Worm (Caenorhabditis elegans) whole organism, L1 larva: ENCODE results near the gene W02F12.8.

Experiments used
- C04F5.9 ChIP-seq: sonication (generic microtip); optimal IDR thresholded peaks from 2 replicates; lab custom pipeline; 2016; ENCODE audit warnings: missing genetic modification characterization, missing compliant biosample characterization
- C16A3.4 ChIP-seq: fragments of 150-350 bp; optimal IDR thresholded peaks from 2 replicates; lab custom pipeline; 2014; ENCODE audit warnings: missing biosample characterization, missing genetic modification characterization
- C34B4.2 ChIP-seq: sonication (generic microtip); optimal IDR thresholded peaks from 2 replicates; lab custom pipeline; 2017; ENCODE audit warnings: mild to moderate bottlenecking, missing genetic modification characterization, missing compliant biosample characterization
- F16B12.6 ChIP-seq: fragments of 150-350 bp; optimal IDR thresholded peaks from 2 replicates; lab custom pipeline; 2014; ENCODE audit warnings: missing biosample characterization, missing genetic modification characterization
- aha-1 ChIP-seq: fragments of 150-350 bp; optimal IDR thresholded peaks from 2 replicates; lab custom pipeline; 2014; ENCODE audit warnings: missing biosample characterization, missing genetic modification characterization
- aly-2 ChIP-seq: fragments of 150-350 bp; optimal IDR thresholded peaks from 2 replicates; lab custom pipeline; 2014; ENCODE audit warnings: missing biosample characterization, missing genetic modification characterization
- ama-1 ChIP-seq: fragments of 150-350 bp; optimal IDR thresholded peaks from 2 replicates; lab custom pipeline; 2014
- blmp-1 ChIP-seq: fragments of 150-350 bp; optimal IDR thresholded peaks from 2 replicates; lab custom pipeline; 2014; ENCODE audit warnings: missing biosample characterization, missing genetic modification characterization
- ceh-82 ChIP-seq, 3 experiments: fragments of 150-350 bp in 1 of 3; sonication (generic microtip) in 2 of 3; optimal IDR thresholded peaks; 2 replicates each; lab custom pipeline; 2014 to 2017; ENCODE audit warnings: missing biosample characterization in 3 of 3, missing genetic modification characterization in 3 of 3
- ces-1 ChIP-seq: fragments of 150-350 bp; optimal IDR thresholded peaks from 2 replicates; lab custom pipeline; 2014; ENCODE audit warnings: missing biosample characterization, missing genetic modification reagents, missing genetic modification characterization
- dsc-1 ChIP-seq: sonication (generic microtip); optimal IDR thresholded peaks from 2 replicates; lab custom pipeline; 2016; ENCODE audit warnings: mild to moderate bottlenecking, missing genetic modification characterization, missing compliant biosample characterization
- efl-1 ChIP-seq, 4 experiments: fragments of 150-350 bp; optimal IDR thresholded peaks in 3 of 4; peaks in 1 of 4; 1 replicate in 1 of 4; 2 replicates in 3 of 4; lab custom pipeline; 2014; ENCODE audit warnings: missing biosample characterization in 2 of 4, missing genetic modification characterization in 2 of 4, missing genetic modification reagents in 2 of 4
- egl-13 ChIP-seq: sonication (generic microtip); optimal IDR thresholded peaks from 2 replicates; lab custom pipeline; 2016; ENCODE audit warnings: missing genotype, missing genetic modification reagents, missing genetic modification characterization, missing compliant biosample characterization
- elt-2 ChIP-seq: sonication (generic microtip); optimal IDR thresholded peaks from 2 replicates; lab custom pipeline; 2016; ENCODE audit warnings: missing genetic modification characterization, mild to moderate bottlenecking, inconsistent platforms, missing compliant biosample characterization, missing genetic modification reagents
- elt-3 ChIP-seq, 6 experiments: fragments of 150-350 bp in 1 of 6; sonication (generic microtip); optimal IDR thresholded peaks; 2 replicates each; lab custom pipeline; 2017 to 2018; ENCODE audit warnings: missing biosample characterization in 6 of 6, missing genetic modification characterization in 6 of 6, inconsistent platforms in 1 of 6
- fkh-10 ChIP-seq: sonication (generic microtip); optimal IDR thresholded peaks from 2 replicates; lab custom pipeline; 2017; ENCODE audit warnings: missing biosample characterization, missing genetic modification reagents, missing genetic modification characterization
- fkh-4 ChIP-seq: sonication (generic microtip); optimal IDR thresholded peaks from 2 replicates; lab custom pipeline; 2016; ENCODE audit warnings: missing compliant biosample characterization, missing genetic modification characterization, borderline replicate concordance
- fkh-8 ChIP-seq: sonication (generic microtip); optimal IDR thresholded peaks from 2 replicates; lab custom pipeline; 2016; ENCODE audit warnings: mild to moderate bottlenecking, missing genetic modification characterization, missing compliant biosample characterization
- grh-1 ChIP-seq: fragments of 200-800 bp; sonication (Bioruptor generic); IDR thresholded peaks from 2 replicates; pipeline ENCODE4 v1.3.6; 2022; ENCODE audit warnings: missing genetic modification reagents, missing genetic modification characterization, missing compliant biosample characterization
- hlh-17 ChIP-seq: fragments of 200-800 bp; sonication (Bioruptor generic); optimal IDR thresholded peaks from 2 replicates; lab custom pipeline; 2018; ENCODE audit warnings: missing genetic modification characterization, mild to moderate bottlenecking, missing compliant biosample characterization, moderate library complexity, borderline replicate concordance
- hpl-2 ChIP-seq: fragments of 150-350 bp; optimal IDR thresholded peaks from 2 replicates; lab custom pipeline; 2014; ENCODE audit warnings: missing biosample characterization, missing genetic modification reagents, missing genetic modification characterization
- jun-1 ChIP-seq: fragments of 150-350 bp; optimal IDR thresholded peaks from 2 replicates; lab custom pipeline; 2014; ENCODE audit warnings: missing biosample characterization, missing genetic modification reagents, missing genetic modification characterization
- lin-14 ChIP-seq: fragments of 200-800 bp; sonication (Bioruptor generic); optimal IDR thresholded peaks from 2 replicates; lab custom pipeline; 2018; ENCODE audit warnings: mild to moderate bottlenecking, missing genetic modification characterization, moderate library complexity, missing compliant biosample characterization
- lin-15B ChIP-seq: fragments of 150-350 bp; sonication (generic microtip); optimal IDR thresholded peaks from 3 replicates; lab custom pipeline; 2014; ENCODE audit warnings: missing biosample characterization, missing genetic modification characterization
- lin-35 ChIP-seq, 2 experiments: fragments of 150-350 bp; optimal IDR thresholded peaks; 2 replicates each; lab custom pipeline; 2014; ENCODE audit warnings: missing biosample characterization in 2 of 2, missing genetic modification characterization in 2 of 2, missing genetic modification reagents in 2 of 2
- lir-3 ChIP-seq: sonication (generic microtip); optimal IDR thresholded peaks from 2 replicates; lab custom pipeline; 2016; ENCODE audit warnings: mild to moderate bottlenecking, missing genetic modification characterization, moderate library complexity, missing compliant biosample characterization; ENCODE audit not compliant: poor library complexity
- lsy-2 ChIP-seq, 2 experiments: fragments of 150-350 bp; optimal IDR thresholded peaks; 2 replicates each; lab custom pipeline; 2014; ENCODE audit warnings: missing biosample characterization in 2 of 2, missing genetic modification characterization in 2 of 2
- mdl-1 ChIP-seq, 2 experiments: fragments of 150-350 bp; optimal IDR thresholded peaks; 2 replicates each; lab custom pipeline; 2014 to 2017; ENCODE audit warnings: missing biosample characterization in 2 of 2, missing genetic modification characterization in 2 of 2, inconsistent platforms in 1 of 2
- nhr-19 ChIP-seq: fragments of 200-800 bp; sonication (Bioruptor generic); conservative IDR thresholded peaks from 2 replicates; pipeline ENCODE4 v1.3.6; 2022; ENCODE audit warnings: missing genetic modification characterization, missing compliant biosample characterization
- nhr-237 ChIP-seq: fragments of 150-350 bp; optimal IDR thresholded peaks from 2 replicates; lab custom pipeline; 2014; ENCODE audit warnings: missing biosample characterization, missing genetic modification characterization
- nhr-47 ChIP-seq: sonication (generic microtip); optimal IDR thresholded peaks from 2 replicates; lab custom pipeline; 2016; ENCODE audit warnings: mild to moderate bottlenecking, missing genetic modification characterization, moderate library complexity, missing compliant biosample characterization
- nhr-71 ChIP-seq: sonication (generic microtip); optimal IDR thresholded peaks from 2 replicates; lab custom pipeline; 2016; ENCODE audit warnings: mild to moderate bottlenecking, missing genetic modification characterization, moderate library complexity, missing compliant biosample characterization
- nhr-85 ChIP-seq: sonication (generic microtip); peaks from one replicate; lab custom pipeline; 2016; ENCODE audit warnings: missing genetic modification characterization, inconsistent platforms, missing compliant biosample characterization
- nhr-90 ChIP-seq: sonication (generic microtip); optimal IDR thresholded peaks from 2 replicates; lab custom pipeline; 2016; ENCODE audit warnings: mild to moderate bottlenecking, missing genetic modification characterization, missing compliant biosample characterization; ENCODE audit not compliant: poor library complexity
- pax-3 ChIP-seq: fragments of 200-800 bp; sonication (Bioruptor generic); optimal IDR thresholded peaks from 2 replicates; lab custom pipeline; 2018; ENCODE audit warnings: mild to moderate bottlenecking, missing genetic modification characterization, moderate library complexity, missing compliant biosample characterization
- pqm-1 ChIP-seq: sonication (generic microtip); optimal IDR thresholded peaks from 3 replicates; lab custom pipeline; 2017; ENCODE audit warnings: missing biosample characterization, missing genetic modification characterization
- rnt-1 ChIP-seq: sonication (generic microtip); optimal IDR thresholded peaks from 2 replicates; lab custom pipeline; 2016; ENCODE audit warnings: mild to moderate bottlenecking, missing genetic modification characterization, moderate library complexity, missing compliant biosample characterization
- skn-1 ChIP-seq: fragments of 150-350 bp; optimal IDR thresholded peaks from 2 replicates; lab custom pipeline; 2014; ENCODE audit warnings: missing biosample characterization, missing genetic modification characterization
- snpc-4 ChIP-seq: fragments of 150-350 bp; optimal IDR thresholded peaks from 2 replicates; lab custom pipeline; 2014; ENCODE audit warnings: missing biosample characterization, missing genetic modification characterization
- sox-4 ChIP-seq: sonication (generic microtip); optimal IDR thresholded peaks from 2 replicates; lab custom pipeline; 2016; ENCODE audit warnings: missing genetic modification characterization, missing compliant biosample characterization
- sptf-1 ChIP-seq: fragments of 150-350 bp; optimal IDR thresholded peaks from 2 replicates; lab custom pipeline; 2014; ENCODE audit warnings: missing biosample characterization, missing genetic modification characterization
- sup-37 ChIP-seq: fragments of 200-800 bp; sonication (Bioruptor generic); optimal IDR thresholded peaks from 2 replicates; lab custom pipeline; 2018; ENCODE audit warnings: mild to moderate bottlenecking, missing genetic modification characterization, missing compliant biosample characterization
- tbx-2 ChIP-seq: sonication (generic microtip); optimal IDR thresholded peaks from 2 replicates; lab custom pipeline; 2016; ENCODE audit warnings: missing genetic modification characterization, missing compliant biosample characterization
- unc-130 ChIP-seq: fragments of 150-350 bp; optimal IDR thresholded peaks from 2 replicates; lab custom pipeline; 2017; ENCODE audit warnings: missing biosample characterization, missing genetic modification characterization, inconsistent platforms
- unc-98 ChIP-seq: fragments of 200-800 bp; sonication (Bioruptor generic); IDR thresholded peaks from 2 replicates; pipeline ENCODE4 v1.3.6; 2022; ENCODE audit warnings: missing genetic modification characterization, missing compliant biosample characterization
- vab-15 ChIP-seq: sonication (generic microtip); optimal IDR thresholded peaks from 2 replicates; lab custom pipeline; 2017; ENCODE audit warnings: missing genotype, mild to moderate bottlenecking, missing genetic modification characterization, missing compliant biosample characterization
- zip-4 ChIP-seq: fragments of 200-800 bp; sonication (Bioruptor generic); optimal IDR thresholded peaks from 2 replicates; lab custom pipeline; 2018; ENCODE audit warnings: mild to moderate bottlenecking, missing genetic modification characterization, moderate library complexity, missing compliant biosample characterization
- ztf-4 ChIP-seq: fragments of 150-350 bp; optimal IDR thresholded peaks from 2 replicates; lab custom pipeline; 2014; ENCODE audit warnings: missing biosample characterization, missing genetic modification characterization

The W02F12.8 gene

ce11 chrV:6657532-6658259 is 36.9 kb downstream of the W02F12.8 start:
- TF ChIP-seq pax-3 (tag; lab: Kevin White, UChicago): no peak
- TF ChIP-seq hlh-17 (GFP tag; lab: Kevin White, UChicago): no peak
- TF ChIP-seq fkh-10 (GFP tag; lab: Kevin White, UChicago): no peak
- TF ChIP-seq lir-3: no peak
- TF ChIP-seq fkh-8: no peak
- TF ChIP-seq nhr-47: no peak
- no peak for TF ChIP-seq ces-1 (GFP tag; lab: Kevin White, UChicago)
- no peak for TF ChIP-seq sptf-1
- TF ChIP-seq lin-14 (GFP tag; lab: Kevin White, UChicago): no peak
- TF ChIP-seq zip-4 (GFP tag; lab: Kevin White, UChicago): no peak
- TF ChIP-seq ceh-82 (tag; optimal IDR thresholded peaks at IDR 0.05; lab: Kevin White, UChicago): peak in 1 of 3 experiments; percentile 10
- TF ChIP-seq nhr-90 (tag; lab: Kevin White, UChicago): no peak
- no peak for TF ChIP-seq jun-1 (tag; lab: Kevin White, UChicago)
- no peak for TF ChIP-seq ama-1 (lab: Kevin White, UChicago)
- TF ChIP-seq lin-15B: no peak
- no peak for TF ChIP-seq grh-1 (GFP tag; lab: Robert Waterston, UW)
- TF ChIP-seq mdl-1 (tag; optimal IDR thresholded peaks at IDR 0.05; lab: Kevin White, UChicago): no peak
- peak; percentile 56 for TF ChIP-seq snpc-4 (tag; lab: Kevin White, UChicago)

- TF ChIP-seq grh-1 (GFP tag; lab: Robert Waterston, UW) (peak; percentile 58), C04F5.9 (tag; lab: Kevin White, UChicago) (no peak), vab-15 (tag; lab: Kevin White, UChicago) (no peak), lin-14 (GFP tag; lab: Kevin White, UChicago) (peak; percentile 74), hpl-2 (GFP tag; lab: Kevin White, UChicago) (peak; percentile 48), ceh-82 (tag; optimal IDR thresholded peaks at IDR 0.05; lab: Kevin White, UChicago) (peak; percentile 97 to 99 (median 97)), C16A3.4 (tag; lab: Kevin White, UChicago) (peak; percentile 78), F16B12.6 (peak; percentile 95), elt-2 (tag; lab: Kevin White, UChicago) (no peak), aha-1 (tag; lab: Kevin White, UChicago) (no peak), zip-4 (GFP tag; lab: Kevin White, UChicago) (peak; percentile 99), nhr-71 (tag; lab: Kevin White, UChicago) (peak; percentile 79), efl-1 (optimal IDR thresholded peaks at IDR 0.05; lab: Kevin White, UChicago) (peak; percentile 69 to 70), efl-1 (GFP tag; optimal IDR thresholded peaks at IDR 0.05 in 1 of 2; lab: Kevin White, UChicago) (peak; percentile 66 to 97), aly-2 (tag; lab: Kevin White, UChicago) (no peak), pqm-1 (tag; lab: Kevin White, UChicago) (no peak), sox-4 (peak; percentile 4), nhr-19 (GFP tag; lab: Robert Waterston, UW) (peak; percentile 54), blmp-1 (tag; lab: Kevin White, UChicago) (peak; percentile 87), ztf-4 (tag; lab: Kevin White, UChicago) (peak; percentile 35), lin-35 (GFP tag; optimal IDR thresholded peaks at IDR 0.05; lab: Kevin White, UChicago) (peak; percentile 75 to 80), C34B4.2 (no peak), unc-98 (GFP tag; lab: Robert Waterston, UW) (no peak), elt-3 (tag; optimal IDR thresholded peaks at IDR 0.05; lab: Kevin White, UChicago) (peak in 2 of 6 experiments; percentile 78 to 87), unc-130 (tag; lab: Kevin White, UChicago) (peak; percentile 80), nhr-237 (tag; lab: Kevin White, UChicago) (no peak), jun-1 (tag; lab: Kevin White, UChicago) (peak; percentile 59), fkh-4 (peak; percentile 16), nhr-47 (peak; percentile 62), dsc-1 (tag; lab: Kevin White, UChicago) (peak; percentile 34), rnt-1 (tag; lab: Kevin White, UChicago) (peak; percentile 49), lsy-2 (tag; optimal IDR thresholded peaks at IDR 0.05; lab: Kevin White, UChicago) (peak; percentile 64 to 82), egl-13 (tag; lab: Kevin White, UChicago) (peak; percentile 57), sup-37 (GFP tag; lab: Kevin White, UChicago) (no peak), nhr-85 (tag; lab: Kevin White, UChicago) (peak; percentile 89), skn-1 (peak; percentile 91), tbx-2 (peak; percentile 60)
Observed at ce11 chrV:6656451-6657115, 38.0 kb downstream of the W02F12.8 start, which contains the start of gene snb-1. Gene snb-1 (minus strand): TSS chrV:6656501.
